Fruit fly (Drosophila melanogaster) whole organism, prepupa: Measurements from ENCODE around the gene Polr3A.

Experiments
- CG10631 ChIP-seq: fragments of 200-800 bp; sonication (Bioruptor generic); optimal IDR thresholded peaks from 2 replicates; lab custom pipeline; 2016; ENCODE audit warnings: missing biosample characterization, missing genetic modification characterization
- CG10669 ChIP-seq: fragments of 200-800 bp; sonication (Bioruptor generic); optimal IDR thresholded peaks from 3 replicates; lab custom pipeline; 2018; ENCODE audit warnings: missing biosample characterization, mild to moderate bottlenecking, missing genetic modification characterization, moderate library complexity
- CG11294 ChIP-seq: fragments of 200-800 bp; sonication (Bioruptor generic); IDR thresholded peaks from 2 replicates; pipeline ENCODE4 v1.3.6; 2022; ENCODE audit warnings: missing biosample characterization, missing genetic modification characterization
- CG3032 ChIP-seq: fragments of 200-800 bp; optimal IDR thresholded peaks from 2 replicates; lab custom pipeline; 2019; ENCODE audit warnings: missing biosample characterization, mild to moderate bottlenecking, missing genetic modification characterization, moderate library complexity
- CG32006 ChIP-seq: fragments of 200-800 bp; sonication (Bioruptor generic); optimal IDR thresholded peaks from 3 replicates; lab custom pipeline; 2017; ENCODE audit warnings: missing biosample characterization, mild to moderate bottlenecking, missing genetic modification characterization
- CG34406 ChIP-seq: fragments of 200-800 bp; sonication (Bioruptor generic); optimal IDR thresholded peaks from 3 replicates; lab custom pipeline; 2016; ENCODE audit warnings: missing biosample characterization, missing genetic modification characterization
- CG3919 ChIP-seq: fragments of 200-800 bp; sonication (Bioruptor generic); optimal IDR thresholded peaks from 3 replicates; lab custom pipeline; 2016; ENCODE audit warnings: missing biosample characterization, missing genetic modification characterization
- CG4318 ChIP-seq: fragments of 200-800 bp; sonication (Bioruptor generic); optimal IDR thresholded peaks from 3 replicates; lab custom pipeline; 2017; ENCODE audit warnings: missing biosample characterization, mild to moderate bottlenecking, missing genetic modification characterization
- CG6276 ChIP-seq: fragments of 200-800 bp; sonication (Bioruptor generic); optimal IDR thresholded peaks from 2 replicates; lab custom pipeline; 2017; ENCODE audit warnings: missing biosample characterization, mild to moderate bottlenecking, missing genetic modification characterization
- CG6792 ChIP-seq: fragments of 200-800 bp; sonication (Bioruptor generic); optimal IDR thresholded peaks from 3 replicates; lab custom pipeline; 2016; ENCODE audit warnings: missing biosample characterization, missing genetic modification characterization
- CG6854 ChIP-seq: fragments of 200-800 bp; sonication (Bioruptor generic); optimal IDR thresholded peaks from 2 replicates; lab custom pipeline; 2017; ENCODE audit warnings: missing biosample characterization, mild to moderate bottlenecking, missing genetic modification characterization
- CG8119 ChIP-seq: fragments of 200-800 bp; sonication (Bioruptor generic); IDR thresholded peaks from 3 replicates; pipeline ENCODE4 v1.3.6; 2022; ENCODE audit warnings: missing biosample characterization, missing genetic modification characterization
- CG8632 ChIP-seq: fragments of 200-800 bp; sonication (Bioruptor generic); optimal IDR thresholded peaks from 3 replicates; lab custom pipeline; 2016; ENCODE audit warnings: missing biosample characterization, missing genetic modification characterization
- CG9139 ChIP-seq: fragments of 200-800 bp; sonication (Bioruptor generic); optimal IDR thresholded peaks from 3 replicates; lab custom pipeline; 2017; ENCODE audit warnings: missing biosample characterization, mild to moderate bottlenecking, missing genetic modification characterization
- Eip78C ChIP-seq: fragments of 200-800 bp; sonication (Bioruptor generic); peaks from one replicate; lab custom pipeline; 2016; ENCODE audit warnings: missing biosample characterization, missing genetic modification characterization
- Eip93F ChIP-seq: fragments of 200-800 bp; sonication (Bioruptor generic); optimal IDR thresholded peaks from 2 replicates; lab custom pipeline; 2016; ENCODE audit warnings: missing biosample characterization, mild to moderate bottlenecking, missing genetic modification characterization
- Ets21C ChIP-seq: fragments of 200-800 bp; sonication (Bioruptor generic); optimal IDR thresholded peaks from 3 replicates; lab custom pipeline; 2016; ENCODE audit warnings: missing biosample characterization, missing genetic modification characterization
- Gug ChIP-seq: fragments of 200-800 bp; sonication (Bioruptor generic); IDR thresholded peaks from 2 replicates; pipeline ENCODE4 v1.3.6; 2022; ENCODE audit warnings: missing biosample characterization, missing genetic modification characterization
- Lpt ChIP-seq: fragments of 200-800 bp; sonication (Bioruptor generic); optimal IDR thresholded peaks from 3 replicates; lab custom pipeline; 2016; ENCODE audit warnings: missing biosample characterization, missing genetic modification characterization
- OdsH ChIP-seq: fragments of 200-800 bp; sonication (Bioruptor generic); optimal IDR thresholded peaks from 3 replicates; lab custom pipeline; 2016; ENCODE audit warnings: missing biosample characterization, missing genetic modification characterization
- Smox ChIP-seq: fragments of 200-800 bp; sonication (Bioruptor generic); optimal IDR thresholded peaks from 3 replicates; lab custom pipeline; 2016; ENCODE audit warnings: missing biosample characterization, missing genetic modification characterization
- Sox14 ChIP-seq: fragments of 200-800 bp; sonication (Bioruptor generic); optimal IDR thresholded peaks from 3 replicates; lab custom pipeline; 2016; ENCODE audit warnings: missing biosample characterization, missing genetic modification characterization
- achi ChIP-seq: fragments of 200-800 bp; sonication (Bioruptor generic); optimal IDR thresholded peaks from 3 replicates; lab custom pipeline; 2016; ENCODE audit warnings: missing biosample characterization, missing genetic modification characterization
- acj6 ChIP-seq: fragments of 200-800 bp; sonication (Bioruptor generic); optimal IDR thresholded peaks from 3 replicates; lab custom pipeline; 2016; ENCODE audit warnings: missing biosample characterization, missing genetic modification characterization
- cyc ChIP-seq: fragments of 200-800 bp; sonication (Bioruptor generic); optimal IDR thresholded peaks from 3 replicates; lab custom pipeline; 2016; ENCODE audit warnings: missing biosample characterization, missing genetic modification characterization
- dsx ChIP-seq: fragments of 200-800 bp; optimal IDR thresholded peaks from 3 replicates; lab custom pipeline; 2019; ENCODE audit warnings: missing biosample characterization, mild to moderate bottlenecking, missing genetic modification characterization, moderate library complexity; ENCODE audit not compliant: poor library complexity, severe bottlenecking
- esn ChIP-seq: fragments of 200-800 bp; sonication (Bioruptor generic); optimal IDR thresholded peaks from 2 replicates; lab custom pipeline; 2016; ENCODE audit warnings: missing biosample characterization, mild to moderate bottlenecking, missing genetic modification characterization, moderate library complexity
- fd59A ChIP-seq: fragments of 200-800 bp; sonication (Bioruptor generic); optimal IDR thresholded peaks from 2 replicates; lab custom pipeline; 2017; ENCODE audit warnings: missing biosample characterization, mild to moderate bottlenecking, missing genetic modification characterization, missing genetic modification reagents
- fkh ChIP-seq: fragments of 200-800 bp; sonication (Bioruptor generic); optimal IDR thresholded peaks from 3 replicates; lab custom pipeline; 2017; ENCODE audit warnings: missing biosample characterization, mild to moderate bottlenecking, missing genetic modification characterization, moderate library complexity
- net ChIP-seq: fragments of 200-800 bp; sonication (Bioruptor generic); optimal IDR thresholded peaks from 3 replicates; lab custom pipeline; 2016; ENCODE audit warnings: missing biosample characterization, missing genetic modification characterization
- pdm3 ChIP-seq: fragments of 200-800 bp; sonication (Bioruptor generic); optimal IDR thresholded peaks from 3 replicates; lab custom pipeline; 2016; ENCODE audit warnings: missing biosample characterization, missing genetic modification characterization
- ss ChIP-seq, 2 experiments: fragments of 200-800 bp; sonication (Bioruptor generic); optimal IDR thresholded peaks; 2 replicates in 1 of 2; 3 replicates in 1 of 2; lab custom pipeline; 2017 to 2018; ENCODE audit warnings: mild to moderate bottlenecking in 2 of 2, missing biosample characterization in 2 of 2, missing genetic modification characterization in 2 of 2, moderate library complexity in 1 of 2
- svp ChIP-seq: fragments of 200-800 bp; sonication (Bioruptor generic); peaks from one replicate; lab custom pipeline; 2016; ENCODE audit warnings: missing biosample characterization, missing genetic modification characterization
- topi ChIP-seq: fragments of 200-800 bp; sonication (Bioruptor generic); optimal IDR thresholded peaks from 3 replicates; lab custom pipeline; 2016; ENCODE audit warnings: missing biosample characterization, missing genetic modification characterization

Gene Polr3A

dm6 chrX:15769457-15769856 lies 6.7 kb downstream of the Polr3A start, which contains the start of gene CG33172:
CG33172 (plus strand) TSS chrX:15769664.
- no peak for TF ChIP-seq CG11294 (GFP tag; lab: Robert Waterston, UW)
- no peak for TF ChIP-seq dsx (GFP tag; lab: Kevin White, UChicago)

dm6 chrX:15772663-15773062 lies 9.9 kb downstream of the Polr3A start, which contains the start of gene CG43672:
CG43672 (plus strand) TSS chrX:15772963.
- TF ChIP-seq CG6276 (GFP tag; lab: Kevin White, UChicago) (no peak), CG8632 (GFP tag; lab: Kevin White, UChicago) (no peak), net (GFP tag; lab: Kevin White, UChicago) (no peak), ss (GFP tag; optimal IDR thresholded peaks at IDR 0.05; lab: Kevin White, UChicago) (no peak), CG10669 (GFP tag; lab: Kevin White, UChicago) (no peak), CG32006 (no peak), Eip93F (no peak), fkh (no peak), acj6 (GFP tag; lab: Kevin White, UChicago) (no peak), CG34406 (GFP tag; lab: Kevin White, UChicago) (no peak), Ets21C (GFP tag; lab: Kevin White, UChicago) (no peak), OdsH (GFP tag; lab: Kevin White, UChicago) (no peak), CG6854 (no peak), CG10631 (no peak), Smox (no peak), CG8119 (GFP tag; lab: Robert Waterston, UW) (no peak), topi (GFP tag; lab: Kevin White, UChicago) (no peak), CG3032 (tag; lab: Kevin White, UChicago) (no peak)

- TF ChIP-seq CG4318 (GFP tag; lab: Kevin White, UChicago) = no peak
- TF ChIP-seq svp (GFP tag; lab: Kevin White, UChicago) = no peak
- TF ChIP-seq achi (GFP tag; lab: Kevin White, UChicago) = no peak
- TF ChIP-seq CG34406 (GFP tag; lab: Kevin White, UChicago) = no peak
- TF ChIP-seq fkh = no peak
- TF ChIP-seq esn (GFP tag; lab: Kevin White, UChicago) = no peak
Observed at dm6 chrX:15778846-15779245, 16.1 kb downstream of the Polr3A start, which contains the start of gene CG43673. CG43673 (plus strand) TSS chrX:15779146.

dm6 chrX:15783610-15784009 lies 20.9 kb downstream of the Polr3A start, which contains the start of gene Efhc1.1:
Efhc1.1 (minus strand) TSS chrX:15783710.
- TF ChIP-seq Eip78C (GFP tag; lab: Kevin White, UChicago) (no peak), CG6854 (no peak), CG6792 (GFP tag; lab: Kevin White, UChicago) (no peak), Gug (GFP tag; lab: Robert Waterston, UW) (no peak), Sox14 (GFP tag; lab: Kevin White, UChicago) (no peak), CG3032 (tag; lab: Kevin White, UChicago) (no peak), Lpt (no peak), CG6276 (GFP tag; lab: Kevin White, UChicago) (no peak), CG10631 (no peak), net (GFP tag; lab: Kevin White, UChicago) (no peak), CG9139 (no peak), CG3919 (GFP tag; lab: Kevin White, UChicago) (no peak), cyc (GFP tag; lab: Kevin White, UChicago) (no peak), pdm3 (GFP tag; lab: Kevin White, UChicago) (no peak), fd59A (GFP tag; lab: Kevin White, UChicago) (no peak), Ets21C (GFP tag; lab: Kevin White, UChicago) (no peak), Smox (no peak)
